Worm (Caenorhabditis elegans): Measurements from ENCODE around the gene cyp-25A2.
A peak's percentile ranks its signal among the peaks of the same experiment; 100 is the strongest.

Gene cyp-25A2

DNA sequence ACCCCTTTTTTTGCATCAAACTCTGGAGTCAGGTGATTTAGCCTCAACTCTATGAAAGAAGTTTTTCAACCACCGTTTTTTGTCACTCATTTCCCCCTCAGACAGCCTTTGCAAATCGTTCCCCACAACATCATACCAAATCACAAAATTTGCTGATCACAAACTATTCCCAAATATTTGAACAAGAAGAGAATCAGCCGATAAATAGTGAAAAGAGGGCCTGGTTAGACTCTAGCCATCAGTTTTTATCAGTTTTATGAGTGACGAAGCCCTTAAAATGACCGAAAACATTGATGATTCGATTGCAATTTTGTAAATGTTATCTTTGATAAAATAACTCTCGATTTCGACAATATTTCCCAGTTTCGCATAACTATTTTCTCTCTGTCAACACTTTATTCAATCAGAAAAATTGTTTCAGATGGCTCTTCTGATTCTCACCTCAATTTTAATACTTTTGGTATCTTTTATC lies at the start of gene cyp-25A2:
cyp-25A2 (plus strand) TSS at position 422 of the 472 bp plus-strand sequence.
- TF ChIP-seq elt-2 (tag; optimal IDR thresholded peaks at IDR 0.05) (peak; percentile 81), fos-1 (tag; optimal IDR thresholded peaks at IDR 0.05) (no peak), skn-1 (tag; optimal IDR thresholded peaks at IDR 0.05) (no peak), jun-1 (tag; optimal IDR thresholded peaks at IDR 0.05) (peak; percentile 24), pqm-1 (tag; optimal IDR thresholded peaks at IDR 0.05) (peak; percentile 83), pha-4 (tag; optimal IDR thresholded peaks at IDR 0.05) (peak; percentile 52), aly-2 (tag; optimal IDR thresholded peaks at IDR 0.05) (no peak), nhr-76 (tag; optimal IDR thresholded peaks at IDR 0.05) (no peak)

DNA sequence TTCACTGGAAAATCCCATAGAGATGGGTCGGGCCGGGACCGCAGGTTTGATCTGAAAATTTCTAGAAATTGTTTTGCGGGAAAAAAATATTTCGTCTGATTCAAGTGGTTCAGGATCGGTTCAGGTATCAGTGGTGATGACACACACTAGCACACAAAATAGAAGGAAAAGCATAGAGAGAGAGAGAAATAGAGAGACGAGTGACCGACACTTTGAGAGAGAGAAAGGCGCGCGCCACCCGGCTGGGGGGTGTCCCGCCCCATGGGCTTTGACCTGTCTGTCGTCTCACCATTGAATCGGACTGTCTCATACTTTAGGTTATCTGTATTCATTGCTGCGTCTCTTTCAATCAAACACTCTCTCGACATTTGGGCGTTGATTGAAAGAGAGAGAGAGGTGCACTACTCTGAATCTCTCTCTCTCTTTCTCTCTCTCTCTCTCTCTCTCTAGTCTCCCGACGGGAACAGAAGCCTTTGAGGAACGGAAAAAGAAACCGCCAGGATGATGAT lies 48.5 kb upstream of the cyp-25A2 start, which contains the start of gene acy-3:
acy-3 (minus strand) TSS at position 51 of the 509 bp plus-strand sequence.
- TF ChIP-seq aly-2 (tag; optimal IDR thresholded peaks at IDR 0.05) (no peak), nhr-28 (tag; optimal IDR thresholded peaks at IDR 0.05) (no peak), R02D3.7 (tag; optimal IDR thresholded peaks at IDR 0.05) (no peak), ceh-16 (tag; optimal IDR thresholded peaks at IDR 0.05) (no peak), nfya-1 (tag; optimal IDR thresholded peaks at IDR 0.05; ENCODE audit: insufficient read depth) (peak; percentile 75), elt-1 (tag; optimal IDR thresholded peaks at IDR 0.05) (no peak), elt-3 (tag; optimal IDR thresholded peaks at IDR 0.05) (no peak), pha-4 (tag; optimal IDR thresholded peaks at IDR 0.05) (peak; percentile 72), eor-1 (tag; optimal IDR thresholded peaks at IDR 0.05) (no peak), egl-5 (tag; optimal IDR thresholded peaks at IDR 0.05) (no peak), pqm-1 (tag; optimal IDR thresholded peaks at IDR 0.05) (peak; percentile 43), daf-12 (tag; optimal IDR thresholded peaks at IDR 0.05) (no peak), ZK546.5 (tag; optimal IDR thresholded peaks at IDR 0.05) (no peak), snpc-4 (tag; optimal IDR thresholded peaks at IDR 0.05) (peak; percentile 45), egl-27 (tag; optimal IDR thresholded peaks at IDR 0.05) (no peak), mdl-1 (tag; optimal IDR thresholded peaks at IDR 0.05) (no peak), lin-15B (tag; optimal IDR thresholded peaks at IDR 0.05) (no peak), nhr-77 (tag; optimal IDR thresholded peaks at IDR 0.05) (no peak), zag-1 (tag; optimal IDR thresholded peaks at IDR 0.05) (no peak), ztf-4 (tag; optimal IDR thresholded peaks at IDR 0.05) (no peak), nhr-67 (tag; optimal IDR thresholded peaks at IDR 0.05) (no peak), ceh-9 (tag; optimal IDR thresholded peaks at IDR 0.05) (no peak), nhr-23 (tag; optimal IDR thresholded peaks at IDR 0.05) (peak; percentile 69), mml-1 (tag; optimal IDR thresholded peaks at IDR 0.05) (no peak), ceh-28 (tag; optimal IDR thresholded peaks at IDR 0.05) (peak; percentile 48), nhr-25 (tag; optimal IDR thresholded peaks at IDR 0.05) (peak; percentile 5), nhr-11 (tag; optimal IDR thresholded peaks at IDR 0.05) (no peak), elt-2 (tag; optimal IDR thresholded peaks at IDR 0.05) (peak; percentile 52), tbx-2 (tag; optimal IDR thresholded peaks at IDR 0.05) (no peak), lsy-12 (tag; optimal IDR thresholded peaks at IDR 0.05) (peak; percentile 22), ztf-11 (tag; optimal IDR thresholded peaks at IDR 0.05) (no peak), fkh-2 (tag; optimal IDR thresholded peaks at IDR 0.05) (no peak), skn-1 (tag; optimal IDR thresholded peaks at IDR 0.05) (no peak), unc-39 (tag; optimal IDR thresholded peaks at IDR 0.05) (no peak), ceh-82 (tag; optimal IDR thresholded peaks at IDR 0.05) (no peak), ama-1 (optimal IDR thresholded peaks at IDR 0.05) (no peak), nhr-76 (tag; optimal IDR thresholded peaks at IDR 0.05) (no peak), hmg-11 (tag; optimal IDR thresholded peaks at IDR 0.05) (peak; percentile 24), nhr-12 (tag; optimal IDR thresholded peaks at IDR 0.05) (no peak), nhr-237 (tag; optimal IDR thresholded peaks at IDR 0.05) (no peak), nhr-43 (tag; optimal IDR thresholded peaks at IDR 0.05; ENCODE audit: poor library complexity, severe bottlenecking) (peak; percentile 66), sea-2 (GFP tag; optimal IDR thresholded peaks at IDR 0.05) (no peak), fkh-10 (GFP tag; optimal IDR thresholded peaks at IDR 0.05) (no peak), fos-1 (tag; optimal IDR thresholded peaks at IDR 0.05) (no peak), jun-1 (tag; optimal IDR thresholded peaks at IDR 0.05) (no peak), unc-62 (GFP tag; optimal IDR thresholded peaks at IDR 0.05) (peak; percentile 49), lin-39 (tag; optimal IDR thresholded peaks at IDR 0.05) (no peak)
